Worm (Caenorhabditis elegans): ENCODE data around the gene C17E7.12.

Gene C17E7.12

ce11 chrV:3902458-3903157, 10.8 kb upstream of the C17E7.12 start, which contains the start of the genes str-229 and srh-190:
Gene str-229, minus strand, starts transcription at chrV:3902558.
Gene srh-190, plus strand, starts transcription at chrV:3903107.
- TF ChIP-seq dao-5 (tag; optimal IDR thresholded peaks at IDR 0.05) (no peak), W03F9.2 (tag; optimal IDR thresholded peaks at IDR 0.05) (no peak), him-1 (tag; optimal IDR thresholded peaks at IDR 0.05) (no peak)

ce11 chrV:3900102-3900501, 8.3 kb upstream of the C17E7.12 start, which contains the start of gene irld-22:
Gene irld-22, minus strand, starts transcription at chrV:3900202.
- no peak for TF ChIP-seq him-1 (tag; optimal IDR thresholded peaks at IDR 0.05)
- TF ChIP-seq W03F9.2 (tag; optimal IDR thresholded peaks at IDR 0.05), result no peak
- TF ChIP-seq dao-5 (tag; optimal IDR thresholded peaks at IDR 0.05), result no peak

ce11 chrV:3896018-3896417, 4.2 kb upstream of the C17E7.12 start:
- no peak for TF ChIP-seq dao-5 (tag; optimal IDR thresholded peaks at IDR 0.05)
- TF ChIP-seq W03F9.2 (tag; optimal IDR thresholded peaks at IDR 0.05), result no peak
- TF ChIP-seq him-1 (tag; optimal IDR thresholded peaks at IDR 0.05), result no peak

- TF ChIP-seq dao-5 (tag; optimal IDR thresholded peaks at IDR 0.05) (no peak), him-1 (tag; optimal IDR thresholded peaks at IDR 0.05) (no peak), W03F9.2 (tag; optimal IDR thresholded peaks at IDR 0.05) (no peak)
These were observed 2.8 kb upstream of the C17E7.12 start, which contains the start of gene sre-9 for ce11 chrV:3894661-3895060. Gene sre-9, plus strand, starts transcription at chrV:3894961.

DNA sequence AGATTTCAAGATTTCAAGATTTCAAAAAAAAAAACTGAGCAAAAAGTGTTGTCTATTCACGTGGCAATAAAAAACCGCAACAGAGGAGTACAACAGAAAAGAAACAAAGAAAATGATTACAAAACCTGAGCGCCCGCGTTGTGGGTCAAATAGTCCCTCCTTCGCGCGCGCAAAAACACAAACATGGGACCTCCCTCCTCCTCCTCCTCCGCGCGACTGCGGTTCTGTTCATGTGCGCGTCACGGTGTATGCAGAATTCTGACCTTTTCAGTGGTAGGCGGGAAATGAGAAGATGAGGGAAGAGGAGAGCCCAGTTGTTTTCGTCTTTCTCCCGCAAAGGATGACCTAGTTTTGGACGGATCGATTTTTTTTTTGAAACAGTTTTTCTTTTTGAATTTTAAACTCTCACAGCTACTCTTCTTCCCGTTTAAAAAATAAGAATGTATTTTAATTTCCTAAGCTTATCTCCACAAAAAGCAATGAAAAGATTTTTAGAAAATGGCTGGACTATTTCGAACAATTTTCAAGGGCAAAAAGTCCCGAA, 614 bp upstream of the C17E7.12 start, which contains the start of gene C17E7.4:
TSS of gene C17E7.4 (plus strand) at position 494 of the 544 bp plus-strand sequence.
- TF ChIP-seq him-1 (tag; optimal IDR thresholded peaks at IDR 0.05), result no peak
- no peak for TF ChIP-seq dao-5 (tag; optimal IDR thresholded peaks at IDR 0.05)
- no peak for TF ChIP-seq W03F9.2 (tag; optimal IDR thresholded peaks at IDR 0.05)

- TF ChIP-seq dao-5 (tag; optimal IDR thresholded peaks at IDR 0.05) (no peak), W03F9.2 (tag; optimal IDR thresholded peaks at IDR 0.05) (no peak), him-1 (tag; optimal IDR thresholded peaks at IDR 0.05) (no peak)
These were observed 1.1 kb downstream of the C17E7.12 start, which contains the start of gene C17E7.9 for ce11 chrV:3890761-3891160. Gene C17E7.9, minus strand, starts transcription at chrV:3890861.

- TF ChIP-seq dao-5 (tag; optimal IDR thresholded peaks at IDR 0.05) (no peak), W03F9.2 (tag; optimal IDR thresholded peaks at IDR 0.05) (no peak), him-1 (tag; optimal IDR thresholded peaks at IDR 0.05) (no peak)
These were observed 2.7 kb downstream of the C17E7.12 start, which contains the start of gene C17E7.13 for ce11 chrV:3889113-3889512. Gene C17E7.13, minus strand, starts transcription at chrV:3889288.

DNA sequence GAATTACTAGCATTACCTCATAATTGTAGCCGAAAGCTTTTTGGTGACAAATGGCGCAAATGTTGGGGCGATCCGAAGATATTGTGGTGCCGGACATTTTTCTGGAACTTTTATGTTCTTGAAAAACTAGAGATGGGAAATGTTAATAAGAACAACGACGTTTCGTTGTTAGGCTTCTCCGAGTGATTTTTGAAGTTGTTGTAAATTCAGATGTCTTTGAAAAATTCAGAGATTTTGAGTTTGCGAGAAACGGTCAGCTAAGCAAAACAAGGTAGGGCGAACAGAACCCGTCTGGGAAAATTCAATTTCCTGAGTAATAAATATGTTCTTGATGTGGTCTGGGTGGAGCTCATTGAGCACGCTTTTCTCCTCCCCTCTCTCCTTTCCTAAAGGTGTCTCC, 5.7 kb downstream of the C17E7.12 start, which contains the start of gene nhr-124:
TSS of gene nhr-124 (minus strand) at position 101 of the 400 bp plus-strand sequence.
- TF ChIP-seq him-1 (tag; optimal IDR thresholded peaks at IDR 0.05), result no peak
- no peak for TF ChIP-seq dao-5 (tag; optimal IDR thresholded peaks at IDR 0.05)
- no peak for TF ChIP-seq W03F9.2 (tag; optimal IDR thresholded peaks at IDR 0.05)

DNA sequence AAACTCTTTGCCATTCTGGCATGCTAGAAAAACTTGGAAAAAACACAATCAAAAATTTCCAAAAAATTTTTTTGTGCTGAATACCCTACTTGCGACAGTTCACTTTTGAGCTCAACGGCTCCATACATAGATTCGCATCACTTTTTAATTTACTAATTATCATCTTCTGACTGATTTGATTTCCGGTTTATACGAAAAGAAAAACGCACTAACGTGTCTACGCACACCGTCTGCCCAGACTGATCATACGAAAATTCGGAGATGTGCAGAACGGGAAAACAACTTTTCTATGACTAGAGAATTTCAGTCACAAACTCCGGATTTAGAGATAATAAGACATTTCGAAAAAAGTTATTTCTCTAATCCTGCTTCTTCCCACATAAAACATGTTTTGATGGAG, 7.3 kb downstream of the C17E7.12 start:
- no peak for TF ChIP-seq W03F9.2 (tag; optimal IDR thresholded peaks at IDR 0.05)

DNA sequence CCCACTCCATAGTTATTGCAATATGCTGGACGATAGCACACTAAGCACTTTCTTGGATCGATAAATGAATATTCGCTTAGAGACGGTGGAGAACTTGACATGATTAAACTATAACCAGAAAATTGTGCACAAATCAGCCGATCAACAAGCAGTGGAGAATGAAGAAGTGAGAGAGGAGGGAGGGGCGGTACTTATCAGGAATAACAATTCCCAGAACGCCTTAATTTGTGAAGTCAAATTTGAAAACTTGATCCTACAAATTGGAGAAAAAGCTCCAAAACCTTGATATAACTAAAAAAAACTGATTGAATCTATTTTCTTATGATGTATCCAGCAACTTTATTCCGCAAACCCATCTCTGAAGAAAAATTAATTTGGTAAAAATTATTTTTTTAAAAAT, 13.6 kb downstream of the C17E7.12 start, which contains the start of gene nhr-159:
TSS of gene nhr-159 (minus strand) at position 101 of the 400 bp plus-strand sequence.
- TF ChIP-seq dao-5 (tag; optimal IDR thresholded peaks at IDR 0.05) (no peak), him-1 (tag; optimal IDR thresholded peaks at IDR 0.05) (no peak), W03F9.2 (tag; optimal IDR thresholded peaks at IDR 0.05) (no peak)

DNA sequence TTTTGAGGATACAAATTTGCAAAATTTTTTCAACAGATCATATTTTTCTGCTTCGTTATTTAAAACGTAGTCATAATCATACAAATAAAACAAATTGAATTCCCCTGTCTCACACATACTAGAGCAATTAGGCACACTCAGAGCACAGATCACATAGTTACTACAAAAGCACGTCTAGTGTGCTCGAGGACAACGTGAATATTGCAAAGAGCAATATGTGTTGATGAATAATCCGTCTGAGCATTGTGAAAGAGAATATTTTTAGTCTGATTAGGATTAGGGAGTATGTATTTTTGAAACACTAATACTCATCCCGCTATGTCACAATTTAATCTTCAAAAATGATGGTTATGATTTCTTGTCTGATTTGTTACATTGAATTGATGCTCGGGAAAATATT, 14.6 kb downstream of the C17E7.12 start:
- no peak for TF ChIP-seq dao-5 (tag; optimal IDR thresholded peaks at IDR 0.05)
- TF ChIP-seq him-1 (tag; optimal IDR thresholded peaks at IDR 0.05), result no peak
- TF ChIP-seq W03F9.2 (tag; optimal IDR thresholded peaks at IDR 0.05), result no peak

- TF ChIP-seq him-1 (tag; optimal IDR thresholded peaks at IDR 0.05), result no peak
These were observed 17.6 kb downstream of the C17E7.12 start, which contains the start of gene nhr-158 for ce11 chrV:3874102-3874744. Gene nhr-158, minus strand, starts transcription at chrV:3874152.

ce11 chrV:3870359-3870758, 21.5 kb downstream of the C17E7.12 start:
- TF ChIP-seq him-1 (tag; optimal IDR thresholded peaks at IDR 0.05) (no peak), dao-5 (tag; optimal IDR thresholded peaks at IDR 0.05) (no peak), W03F9.2 (tag; optimal IDR thresholded peaks at IDR 0.05) (no peak)

- TF ChIP-seq dao-5 (tag; optimal IDR thresholded peaks at IDR 0.05), result no peak
- no peak for TF ChIP-seq him-1 (tag; optimal IDR thresholded peaks at IDR 0.05)
- TF ChIP-seq W03F9.2 (tag; optimal IDR thresholded peaks at IDR 0.05), result no peak
These were observed 22.9 kb downstream of the C17E7.12 start, which contains the start of gene nhr-157 for ce11 chrV:3868905-3869304. Gene nhr-157, minus strand, starts transcription at chrV:3869005.
